Worm (Caenorhabditis elegans): ENCODE results near the gene dnj-9.

dnj-9 gene

ce11 chrII:4856113-4856512 is 4.3 kb downstream of the dnj-9 start:
- TF ChIP-seq fos-1 (tag; optimal IDR thresholded peaks at IDR 0.05) (no peak), efl-1 (optimal IDR thresholded peaks at IDR 0.05) (no peak), efl-1 (GFP tag; optimal IDR thresholded peaks at IDR 0.05 in 1 of 2) (no peak), jun-1 (tag; optimal IDR thresholded peaks at IDR 0.05) (no peak), elt-3 (tag; optimal IDR thresholded peaks at IDR 0.05) (peak in 1 of 6 experiments; percentile 56), F16B12.6 (tag; optimal IDR thresholded peaks at IDR 0.05) (no peak), unc-130 (tag; optimal IDR thresholded peaks at IDR 0.05) (no peak), hpl-2 (GFP tag; optimal IDR thresholded peaks at IDR 0.05) (no peak), mef-2 (tag; optimal IDR thresholded peaks at IDR 0.05) (no peak), nhr-71 (tag; optimal IDR thresholded peaks at IDR 0.05) (peak; percentile 64), unc-98 (GFP tag; IDR thresholded peaks at IDR 0.05) (no peak), efl-3 (GFP tag; optimal IDR thresholded peaks at IDR 0.05) (no peak), sox-4 (tag; optimal IDR thresholded peaks at IDR 0.05) (peak; percentile 26), nhr-237 (tag; optimal IDR thresholded peaks at IDR 0.05) (no peak), zip-4 (GFP tag; optimal IDR thresholded peaks at IDR 0.05) (peak; percentile 76), lin-35 (GFP tag; optimal IDR thresholded peaks at IDR 0.05) (peak in 1 of 2 experiments; percentile 58), pag-3 (tag; optimal IDR thresholded peaks at IDR 0.05; ENCODE audit: borderline replicate concordance, insufficient read depth) (no peak), fkh-4 (tag; optimal IDR thresholded peaks at IDR 0.05; ENCODE audit: borderline replicate concordance) (no peak), tbx-2 (tag; optimal IDR thresholded peaks at IDR 0.05) (no peak), aha-1 (tag; optimal IDR thresholded peaks at IDR 0.05) (no peak), egl-27 (tag; optimal IDR thresholded peaks at IDR 0.05) (no peak), unc-86 (tag; optimal IDR thresholded peaks at IDR 0.05) (no peak), grh-1 (GFP tag; IDR thresholded peaks at IDR 0.05) (no peak), nhr-47 (tag; optimal IDR thresholded peaks at IDR 0.05) (peak; percentile 25), elt-2 (tag; optimal IDR thresholded peaks at IDR 0.05) (peak; percentile 11), nhr-76 (tag; optimal IDR thresholded peaks at IDR 0.05) (no peak), sup-37 (GFP tag; optimal IDR thresholded peaks at IDR 0.05) (no peak), ceh-90 (tag; optimal IDR thresholded peaks at IDR 0.05) (no peak), C34B4.2 (tag; optimal IDR thresholded peaks at IDR 0.05) (no peak), nhr-90 (tag; optimal IDR thresholded peaks at IDR 0.05; ENCODE audit: poor library complexity) (no peak), lin-14 (GFP tag; optimal IDR thresholded peaks at IDR 0.05) (peak; percentile 52), mep-1 (tag; optimal IDR thresholded peaks at IDR 0.05) (peak; percentile 41), vab-15 (tag; optimal IDR thresholded peaks at IDR 0.05) (no peak), rnt-1 (tag; optimal IDR thresholded peaks at IDR 0.05) (no peak), fkh-8 (tag; optimal IDR thresholded peaks at IDR 0.05) (peak; percentile 45), blmp-1 (tag; optimal IDR thresholded peaks at IDR 0.05) (peak; percentile 53), ztf-11 (tag; optimal IDR thresholded peaks at IDR 0.05) (no peak), hlh-4 (tag; optimal IDR thresholded peaks at IDR 0.05) (no peak), mab-9 (GFP tag; IDR thresholded peaks at IDR 0.05) (no peak), pqm-1 (tag; optimal IDR thresholded peaks at IDR 0.05) (no peak), nhr-11 (tag; optimal IDR thresholded peaks at IDR 0.05) (no peak), fkh-10 (GFP tag; optimal IDR thresholded peaks at IDR 0.05) (no peak), nhr-20 (tag; optimal IDR thresholded peaks at IDR 0.05) (peak; percentile 57), nhr-19 (GFP tag; conservative IDR thresholded peaks at IDR 0.05) (no peak), ama-1 (optimal IDR thresholded peaks at IDR 0.05) (no peak), egl-13 (tag; optimal IDR thresholded peaks at IDR 0.05) (no peak), ztf-4 (tag; optimal IDR thresholded peaks at IDR 0.05) (no peak), snu-23 (GFP tag; optimal IDR thresholded peaks at IDR 0.05) (peak; percentile 30), lin-13 (GFP tag; optimal IDR thresholded peaks at IDR 0.05) (peak; percentile 26), alr-1 (tag; optimal IDR thresholded peaks at IDR 0.05; ENCODE audit: borderline replicate concordance) (no peak), skn-1 (tag; optimal IDR thresholded peaks at IDR 0.05) (peak; percentile 57), irx-1 (tag; optimal IDR thresholded peaks at IDR 0.05) (no peak), lsy-2 (tag; optimal IDR thresholded peaks at IDR 0.05) (peak in 1 of 2 experiments; percentile 34), dpl-1 (GFP tag; optimal IDR thresholded peaks at IDR 0.05) (peak; percentile 1 to 41 (median 7))

Data from whole organism, L1 larva.